Fruit fly (Drosophila melanogaster): ENCODE measurements around the gene Nmdmc.

Gene Nmdmc

dm6 chr3R:9054442-9055118 lies 4.2 kb upstream of the Nmdmc start (continued):
- no peak for TF ChIP-seq CG11456 (GFP tag; IDR thresholded peaks at IDR 0.05)
- TF ChIP-seq CG17385 (GFP tag; optimal IDR thresholded peaks at IDR 0.05): peak; percentile 88
- TF ChIP-seq CG6272 (GFP tag; IDR thresholded peaks at IDR 0.05): peak; percentile 80
- TF ChIP-seq Elba2 (GFP tag; optimal IDR thresholded peaks at IDR 0.05): no peak
- TF ChIP-seq Eip74EF (GFP tag; optimal IDR thresholded peaks at IDR 0.05): no peak
- TF ChIP-seq CG5245 (GFP tag; optimal IDR thresholded peaks at IDR 0.05): peak; percentile 43
- no peak for TF ChIP-seq esg (GFP tag; conservative IDR thresholded peaks at IDR 0.05)
- peak; percentile 21 for TF ChIP-seq Hand (GFP tag; optimal IDR thresholded peaks at IDR 0.05)
- peak; percentile 39 for TF ChIP-seq fd64A (GFP tag; optimal IDR thresholded peaks at IDR 0.05)
- TF ChIP-seq D (optimal IDR thresholded peaks at IDR 0.05): no peak
- TF ChIP-seq D (GFP tag; optimal IDR thresholded peaks at IDR 0.05): peak; percentile 58
- TF ChIP-seq Adf1 (GFP tag; IDR thresholded peaks at IDR 0.05): no peak
- TF ChIP-seq dpn (GFP tag; optimal IDR thresholded peaks at IDR 0.05): peak; percentile 12 to 59
- TF ChIP-seq jigr1 (GFP tag; IDR thresholded peaks at IDR 0.05): no peak
- no peak for TF ChIP-seq CG12236 (GFP tag; optimal IDR thresholded peaks at IDR 0.05)
- TF ChIP-seq hkb (optimal IDR thresholded peaks at IDR 0.05): no peak
- TF ChIP-seq hkb (GFP tag; IDR thresholded peaks at IDR 0.05): no peak
- no peak for TF ChIP-seq CG3995 (GFP tag; optimal IDR thresholded peaks at IDR 0.05)
- TF ChIP-seq TFAM (GFP tag; optimal IDR thresholded peaks at IDR 0.05): peak; percentile 6
- TF ChIP-seq knrl (GFP tag; IDR thresholded peaks at IDR 0.05; ENCODE audit: partially characterized antibody): no peak
- TF ChIP-seq CG17361 (GFP tag; IDR thresholded peaks at IDR 0.05): no peak
- no peak for TF ChIP-seq fu2 (GFP tag; optimal IDR thresholded peaks at IDR 0.05)
- TF ChIP-seq CG2875 (GFP tag; optimal IDR thresholded peaks at IDR 0.05): peak; percentile 40
- no peak for TF ChIP-seq CG32532 (GFP tag; IDR thresholded peaks at IDR 0.05)
- TF ChIP-seq zen2 (GFP tag; IDR thresholded peaks at IDR 0.05; ENCODE audit: partially characterized antibody): no peak
- peak; percentile 66 for TF ChIP-seq caup (GFP tag; optimal IDR thresholded peaks at IDR 0.05; ENCODE audit: severe bottlenecking)
- TF ChIP-seq CG17912 (GFP tag; optimal IDR thresholded peaks at IDR 0.05): no peak
- no peak for TF ChIP-seq en (GFP tag; optimal IDR thresholded peaks at IDR 0.05)
- TF ChIP-seq hb (GFP tag; IDR thresholded peaks at IDR 0.05; ENCODE audit: partially characterized antibody): no peak
- peak; percentile 75 for TF ChIP-seq CG13424 (tag; optimal IDR thresholded peaks at IDR 0.05)
- TF ChIP-seq CG7839 (tag; optimal IDR thresholded peaks at IDR 0.05): peak; percentile 65
- no peak for TF ChIP-seq CG8281 (tag; optimal IDR thresholded peaks at IDR 0.05)
- no peak for TF ChIP-seq amos (GFP tag; IDR thresholded peaks at IDR 0.05; ENCODE audit: partially characterized antibody)
- TF ChIP-seq tio (GFP tag; optimal IDR thresholded peaks at IDR 0.05): peak; percentile 37
- TF ChIP-seq kah (GFP tag; optimal IDR thresholded peaks at IDR 0.05): no peak
- TF ChIP-seq Dref (GFP tag; IDR thresholded peaks at IDR 0.05): no peak
- no peak for TF ChIP-seq CG1792 (GFP tag; optimal IDR thresholded peaks at IDR 0.05)
- TF ChIP-seq nau (GFP tag; optimal IDR thresholded peaks at IDR 0.05): peak; percentile 80
- no peak for TF ChIP-seq CG8290 (GFP tag; optimal IDR thresholded peaks at IDR 0.05)
- peak in 1 of 2 experiments; percentile 89 for TF ChIP-seq CG8290 (tag; optimal IDR thresholded peaks at IDR 0.05)
- TF ChIP-seq chm (GFP tag; IDR thresholded peaks at IDR 0.05): no peak
- TF ChIP-seq unc-4 (GFP tag; IDR thresholded peaks at IDR 0.05; ENCODE audit: partially characterized antibody): no peak
- no peak for TF ChIP-seq Sry-β (GFP tag; optimal IDR thresholded peaks at IDR 0.05)
- TF ChIP-seq ash1 (GFP tag; optimal IDR thresholded peaks at IDR 0.05): no peak
- peak; percentile 22 for TF ChIP-seq gsb-n (tag; optimal IDR thresholded peaks at IDR 0.05)
- TF ChIP-seq CG11695 (GFP tag; IDR thresholded peaks at IDR 0.05): no peak
- peak; percentile 51 for TF ChIP-seq CG30431 (GFP tag; optimal IDR thresholded peaks at IDR 0.05)
- no peak for TF ChIP-seq ranshi (GFP tag; IDR thresholded peaks at IDR 0.05)
- peak; percentile 65 for TF ChIP-seq phol (tag; optimal IDR thresholded peaks at IDR 0.05)
- TF ChIP-seq CG6765 (GFP tag; optimal IDR thresholded peaks at IDR 0.05): peak; percentile 82

Measured in whole organism, embryonic.